Worm (Caenorhabditis elegans): ENCODE results near the gene sri-72.

- no peak for TF ChIP-seq aly-2 (tag; optimal IDR thresholded peaks at IDR 0.05)
- TF ChIP-seq nhr-76 (tag; optimal IDR thresholded peaks at IDR 0.05): no peak
- TF ChIP-seq egl-5 (tag; optimal IDR thresholded peaks at IDR 0.05): no peak
- TF ChIP-seq sea-2 (GFP tag; optimal IDR thresholded peaks at IDR 0.05): no peak
- TF ChIP-seq nhr-77 (tag; optimal IDR thresholded peaks at IDR 0.05): no peak
- TF ChIP-seq pha-4 (tag; optimal IDR thresholded peaks at IDR 0.05): no peak
- no peak for TF ChIP-seq unc-62 (GFP tag; optimal IDR thresholded peaks at IDR 0.05)
- no peak for TF ChIP-seq lin-39 (tag; optimal IDR thresholded peaks at IDR 0.05)
- TF ChIP-seq nhr-11 (tag; optimal IDR thresholded peaks at IDR 0.05): no peak
- no peak for TF ChIP-seq R02D3.7 (tag; optimal IDR thresholded peaks at IDR 0.05)
- TF ChIP-seq ama-1 (optimal IDR thresholded peaks at IDR 0.05): no peak
Observed at ce11 chrV:608844-609243, 40.8 kb upstream of the sri-72 start, which contains the start of gene srw-109.
